Worm (Caenorhabditis elegans): ENCODE data around the gene K08H2.10.

Gene K08H2.10

DNA sequence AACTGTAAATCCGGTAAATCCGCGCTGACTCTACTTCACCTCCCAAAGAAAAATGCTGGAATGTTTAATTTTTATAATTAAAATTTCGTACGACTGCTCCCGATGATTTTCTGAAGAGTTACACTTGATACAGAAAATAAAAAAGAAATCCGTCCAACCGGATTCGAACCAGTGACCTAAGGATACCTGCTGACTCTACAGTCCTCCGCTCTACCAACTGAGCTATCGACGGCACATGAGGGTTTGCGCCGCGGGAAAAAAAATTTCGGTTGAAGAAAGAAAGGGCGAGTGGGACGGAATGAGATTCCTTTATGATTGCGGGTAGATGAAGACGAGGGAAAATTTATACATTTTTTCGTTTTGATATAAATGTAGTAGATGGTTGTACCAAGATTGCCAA lies 27.0 kb downstream of the K08H2.10 start:
- TF ChIP-seq unc-62 (GFP tag; optimal IDR thresholded peaks at IDR 0.05), result no peak

DNA sequence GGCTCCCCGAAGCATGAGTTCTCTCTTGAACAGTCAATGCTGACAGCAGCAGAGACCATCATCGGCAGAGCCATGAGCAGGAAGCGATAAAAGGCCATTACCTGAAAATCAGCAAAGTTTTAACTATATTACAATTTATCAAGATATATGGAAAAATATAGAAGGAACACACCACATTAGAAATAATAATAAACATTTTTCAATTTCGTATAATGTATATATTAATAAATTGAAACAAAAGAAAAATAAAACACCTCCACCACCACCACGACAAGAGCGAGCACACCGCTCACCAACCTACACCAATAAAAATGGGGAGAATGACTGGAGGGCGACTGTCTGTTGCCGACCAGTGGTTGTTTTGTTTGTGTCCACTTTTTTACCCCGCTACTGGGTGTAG lies 28.9 kb downstream of the K08H2.10 start, which contains the start of gene R04D3.2:
TSS of gene R04D3.2 (minus strand) at position 101 of the 400 bp plus-strand sequence.
- TF ChIP-seq unc-62 (GFP tag; optimal IDR thresholded peaks at IDR 0.05), result no peak

DNA sequence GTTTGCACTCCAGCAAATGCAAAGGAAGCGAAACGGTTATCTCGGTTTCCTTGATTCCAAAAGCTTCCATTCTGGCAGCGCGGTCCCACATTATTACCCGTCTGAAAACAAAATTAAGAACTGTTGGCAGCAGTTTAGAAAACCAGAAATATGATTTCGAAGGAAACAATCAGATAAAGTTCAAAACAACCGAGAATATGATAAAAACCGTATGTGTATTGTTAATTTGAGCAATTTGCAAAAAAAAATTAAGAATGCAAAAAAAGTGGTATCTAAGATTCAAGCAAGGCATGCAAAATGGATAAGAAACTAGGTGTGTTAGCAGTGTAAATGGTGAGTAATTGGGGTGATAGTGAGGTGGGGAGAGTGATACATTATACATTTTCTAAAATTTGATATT lies 31.1 kb downstream of the K08H2.10 start, which contains the start of gene R04D3.4:
TSS of gene R04D3.4 (minus strand) at position 101 of the 400 bp plus-strand sequence.
- TF ChIP-seq unc-62 (GFP tag; optimal IDR thresholded peaks at IDR 0.05), result no peak

DNA sequence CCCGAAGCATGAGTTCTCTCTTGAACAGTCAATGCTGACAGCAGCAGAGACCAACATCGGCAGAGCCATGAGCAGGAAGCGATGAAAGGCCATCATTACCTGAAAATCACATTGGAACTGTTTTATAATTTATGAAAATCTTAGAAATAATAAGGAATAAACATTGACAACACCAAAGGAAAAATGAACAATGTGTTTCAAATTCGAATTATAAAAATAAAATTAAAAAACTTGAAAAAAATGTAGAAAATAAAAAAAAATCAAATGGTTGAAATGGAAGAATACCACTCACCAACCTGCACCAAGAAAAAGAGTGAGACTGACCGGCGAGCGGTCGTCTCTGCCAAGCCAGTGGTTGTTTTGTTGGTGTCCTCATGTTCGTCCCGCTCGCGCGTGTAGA lies 32.9 kb downstream of the K08H2.10 start, which contains the start of gene R04D3.3:
TSS of gene R04D3.3 (minus strand) at position 101 of the 400 bp plus-strand sequence.
- no peak for TF ChIP-seq unc-62 (GFP tag; optimal IDR thresholded peaks at IDR 0.05)

DNA sequence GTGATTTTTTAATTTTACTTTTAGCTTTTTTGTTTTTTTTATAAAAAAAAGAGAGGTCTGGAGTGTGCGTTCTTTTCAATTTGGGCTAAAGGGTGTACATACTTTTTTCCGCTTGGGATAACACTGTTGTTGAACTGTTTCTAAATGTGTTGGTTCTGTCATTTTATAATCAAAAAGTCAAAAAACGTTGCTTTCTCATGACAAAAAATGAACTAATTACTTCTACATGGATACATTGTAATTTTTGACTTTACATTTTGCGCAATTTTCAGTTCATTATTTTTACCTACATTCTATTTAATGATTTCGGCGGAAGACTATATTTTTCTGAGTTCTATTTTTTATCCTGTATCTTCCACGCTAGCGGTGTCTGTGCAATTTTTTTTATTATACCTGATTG lies 33.9 kb downstream of the K08H2.10 start, which contains the start of gene srd-38:
TSS of gene srd-38 (plus strand) at position 301 of the 400 bp plus-strand sequence.
- no peak for TF ChIP-seq unc-62 (GFP tag; optimal IDR thresholded peaks at IDR 0.05)

DNA sequence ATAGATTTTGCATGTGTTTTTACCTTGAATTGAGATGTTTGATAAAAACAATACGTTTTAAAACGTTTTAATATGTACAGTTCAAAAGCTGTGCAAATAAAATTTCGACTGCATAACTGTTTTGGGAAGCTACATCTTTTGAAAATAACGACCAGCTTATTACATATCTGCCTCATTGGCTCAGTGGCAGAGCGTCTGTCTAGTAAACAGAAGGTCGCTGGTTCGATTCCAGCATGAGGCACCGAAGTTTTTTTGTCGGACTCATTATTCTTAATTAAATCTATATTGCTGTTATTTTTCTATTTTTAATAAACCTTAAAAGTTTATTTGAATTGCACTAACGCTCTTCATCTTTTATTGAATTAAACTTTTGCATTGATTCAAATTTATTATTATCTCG lies 35.4 kb downstream of the K08H2.10 start:
- no peak for TF ChIP-seq unc-62 (GFP tag; optimal IDR thresholded peaks at IDR 0.05)

DNA sequence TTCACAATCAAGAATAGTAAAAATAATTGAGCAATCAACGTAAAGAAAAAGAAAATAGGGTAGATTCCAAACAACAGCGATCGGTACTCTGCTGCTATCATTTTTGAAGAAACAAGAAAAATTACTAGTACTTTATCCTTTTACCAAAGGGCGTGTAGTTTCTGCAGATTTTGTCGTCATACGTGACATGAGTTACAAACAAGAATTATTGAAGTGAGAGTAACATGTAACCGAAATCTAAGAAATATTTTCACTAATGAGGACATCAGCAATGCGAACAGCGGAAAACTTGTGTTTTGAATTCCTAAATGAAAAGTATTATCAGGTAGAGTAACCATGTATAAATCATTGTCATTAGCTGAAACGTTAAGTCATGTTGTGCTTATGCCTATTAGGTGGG lies 37.1 kb downstream of the K08H2.10 start, which contains the start of gene srd-36:
TSS of gene srd-36 (minus strand) at position 101 of the 400 bp plus-strand sequence.
- TF ChIP-seq unc-62 (GFP tag; optimal IDR thresholded peaks at IDR 0.05), result no peak

DNA sequence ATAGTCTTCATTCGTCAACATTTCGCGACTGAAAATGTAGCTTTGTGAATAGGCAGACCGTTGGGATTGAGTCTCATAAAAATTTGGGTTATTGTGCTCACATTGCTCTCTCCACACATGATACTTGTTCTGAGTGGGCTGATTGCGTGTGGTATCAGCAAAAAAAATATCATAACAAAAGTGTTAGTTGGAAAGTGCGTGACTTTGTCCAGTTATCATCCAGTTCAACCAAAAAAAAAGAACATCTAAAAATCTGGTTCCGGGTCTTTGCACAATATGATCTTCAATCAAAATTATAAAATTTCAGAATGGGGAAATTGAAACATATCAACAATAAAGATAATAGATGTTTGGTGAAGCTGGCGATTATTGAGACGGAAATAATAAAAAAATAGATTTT lies 42.9 kb downstream of the K08H2.10 start, which contains the start of gene srd-39:
TSS of gene srd-39 (minus strand) at position 101 of the 400 bp plus-strand sequence.
- TF ChIP-seq unc-62 (GFP tag; optimal IDR thresholded peaks at IDR 0.05), result no peak

DNA sequence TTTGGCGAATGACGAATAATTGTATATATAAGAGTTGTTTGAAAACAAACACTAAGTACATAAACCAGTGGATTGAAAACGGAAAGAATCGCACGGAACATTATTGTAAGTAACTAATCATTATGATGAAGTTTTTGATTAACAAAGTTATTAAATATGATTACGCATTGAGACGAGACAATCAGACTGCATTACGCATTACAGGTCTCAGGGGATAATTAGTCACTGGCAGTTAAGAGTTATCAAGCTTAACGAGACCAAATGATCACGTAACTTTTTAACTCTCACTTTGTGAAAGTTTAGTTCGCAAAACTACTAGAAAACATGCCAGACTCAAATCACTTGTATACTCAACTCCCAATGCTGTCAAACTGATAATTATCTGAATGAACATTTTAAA lies 45.8 kb downstream of the K08H2.10 start, which contains the start of gene srd-42:
TSS of gene srd-42 (minus strand) at position 101 of the 400 bp plus-strand sequence.
- no peak for TF ChIP-seq unc-62 (GFP tag; optimal IDR thresholded peaks at IDR 0.05)

DNA sequence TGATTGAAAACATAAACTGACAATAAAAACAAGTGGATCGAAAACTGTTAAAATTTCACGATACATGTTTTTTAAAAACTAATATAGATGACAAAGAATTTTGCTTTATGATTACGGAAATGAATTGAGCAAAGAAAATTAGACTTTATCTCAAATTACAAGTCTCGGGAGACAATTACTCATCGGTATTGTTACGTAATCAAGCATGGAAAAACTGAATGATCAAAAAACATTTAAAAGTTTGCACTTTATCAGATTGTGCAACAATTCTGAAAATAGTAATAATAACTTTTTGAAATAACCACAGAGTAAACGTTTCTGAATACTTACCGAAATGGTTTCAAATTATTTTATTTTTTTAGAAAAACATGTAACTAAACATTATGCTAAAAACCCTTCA lies 48.2 kb downstream of the K08H2.10 start, which contains the start of gene srd-43:
TSS of gene srd-43 (minus strand) at position 66 of the 400 bp plus-strand sequence.
- TF ChIP-seq unc-62 (GFP tag; optimal IDR thresholded peaks at IDR 0.05), result no peak

DNA sequence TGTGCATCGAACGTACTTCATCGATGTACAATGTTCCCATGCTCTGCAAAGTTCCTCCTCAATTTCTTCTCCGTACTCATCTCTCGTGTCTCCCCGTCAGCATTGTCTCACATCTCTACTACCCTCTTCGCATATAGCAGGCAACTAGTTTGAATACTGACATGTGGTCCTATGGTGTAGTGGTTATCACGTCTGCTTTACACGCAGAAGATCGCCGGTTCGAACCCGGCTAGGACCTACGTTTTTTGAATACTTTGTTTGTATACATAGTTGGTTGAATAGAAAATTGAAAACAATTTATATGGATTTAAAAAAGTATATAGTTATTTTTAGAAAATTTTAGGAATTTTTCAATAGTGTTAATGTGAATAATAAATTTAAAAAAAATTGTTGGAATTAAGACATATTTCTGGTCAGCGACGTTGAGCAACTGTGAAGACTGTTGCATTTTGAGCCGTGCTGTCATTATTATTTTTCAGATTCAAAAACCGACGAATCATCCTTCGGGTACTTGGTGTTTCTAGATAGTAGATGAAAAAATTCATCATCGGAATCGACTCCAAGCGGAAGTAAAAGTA lies 49.4 kb downstream of the K08H2.10 start:
- TF ChIP-seq unc-62 (GFP tag; optimal IDR thresholded peaks at IDR 0.05), result no peak

DNA sequence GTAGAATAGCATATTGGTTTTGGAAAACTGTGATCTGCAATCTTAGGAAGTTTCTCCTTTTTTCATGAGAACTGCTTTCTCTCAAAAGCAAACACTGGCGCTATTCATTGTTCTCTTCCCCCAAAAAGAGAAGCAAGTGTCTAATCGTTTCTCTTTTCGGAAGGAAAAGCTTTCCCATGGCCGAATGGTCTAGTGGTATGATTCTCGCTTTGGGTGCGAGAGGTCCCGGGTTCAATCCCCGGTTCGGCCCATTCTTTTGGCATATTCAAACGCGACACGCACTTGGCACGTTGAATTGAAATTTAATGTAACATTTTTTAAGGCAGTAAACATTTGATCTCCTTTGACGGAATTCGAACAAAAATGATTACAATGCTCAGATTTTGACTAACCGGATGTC lies 50.2 kb downstream of the K08H2.10 start:
- no peak for TF ChIP-seq unc-62 (GFP tag; optimal IDR thresholded peaks at IDR 0.05)

DNA sequence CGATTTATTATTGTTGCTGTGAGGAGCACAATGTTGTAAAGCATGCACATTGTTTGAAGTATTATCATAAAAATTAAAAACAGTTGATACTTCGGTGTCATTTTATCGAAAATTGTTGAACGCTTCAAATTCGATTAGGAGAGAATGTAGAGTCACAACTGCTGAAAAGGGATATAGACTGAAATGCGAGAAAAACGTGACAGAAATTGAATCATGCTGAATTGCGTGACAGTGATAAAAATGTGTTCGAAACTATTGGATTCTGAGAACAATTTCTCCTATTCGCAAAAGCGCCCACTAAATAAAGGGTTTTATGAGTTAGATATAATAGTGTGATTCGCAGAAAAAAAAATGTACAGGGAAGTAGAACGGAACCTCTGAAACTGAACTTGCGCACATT lies 51.1 kb downstream of the K08H2.10 start, which contains the start of gene srxa-8:
TSS of gene srxa-8 (minus strand) at position 101 of the 400 bp plus-strand sequence.
- TF ChIP-seq unc-62 (GFP tag; optimal IDR thresholded peaks at IDR 0.05), result no peak

Data from whole organism, dauer.